Fruit fly (Drosophila melanogaster) whole organism, embryonic: Measurements from ENCODE around the gene Tig.

Experiments
- Awh ChIP-seq: fragments of 200-800 bp; sonication (Bioruptor generic); IDR thresholded peaks from 2 replicates; pipeline ENCODE4, ENCODE4 v1.3.6; 2022; ENCODE audit warnings: missing biosample characterization, missing genetic modification characterization
- CG10147 ChIP-seq: fragments of 200-800 bp; sonication (Bioruptor generic); optimal IDR thresholded peaks from 2 replicates; lab custom pipeline; 2019; ENCODE audit warnings: missing biosample characterization, mild to moderate bottlenecking, missing genetic modification characterization, moderate library complexity
- CG11085 ChIP-seq: fragments of 200-800 bp; sonication (Bioruptor generic); IDR thresholded peaks from 2 replicates; pipeline ENCODE4 v1.3.6; 2022; ENCODE audit warnings: missing biosample characterization, missing genetic modification characterization
- CG11093 ChIP-seq: fragments of 200-800 bp; sonication (Bioruptor generic); IDR thresholded peaks from 3 replicates; pipeline ENCODE4 v1.3.6; 2022; ENCODE audit warnings: missing biosample characterization, missing genetic modification characterization
- CG11456 ChIP-seq: fragments of 200-800 bp; sonication (Bioruptor generic); IDR thresholded peaks from 3 replicates; pipeline ENCODE4 v1.3.6; 2022; ENCODE audit warnings: missing biosample characterization, missing genetic modification characterization
- CG12104 ChIP-seq: fragments of 200-800 bp; sonication (Bioruptor generic); optimal IDR thresholded peaks from 3 replicates; lab custom pipeline; 2016; ENCODE audit warnings: missing biosample characterization, missing genetic modification characterization
- CG12299 ChIP-seq: fragments of 200-800 bp; sonication (Bioruptor generic); optimal IDR thresholded peaks from 2 replicates; lab custom pipeline; 2018; ENCODE audit warnings: missing biosample characterization, mild to moderate bottlenecking, missing genetic modification characterization
- CG1529 ChIP-seq: fragments of 200-800 bp; sonication (Bioruptor generic); optimal IDR thresholded peaks from 3 replicates; lab custom pipeline; 2018; ENCODE audit warnings: missing biosample characterization, missing genetic modification characterization
- CG17612 ChIP-seq: fragments of 200-800 bp; sonication (Bioruptor generic); IDR thresholded peaks from 2 replicates; pipeline ENCODE4 v1.3.6; 2022; ENCODE audit warnings: missing biosample characterization, missing genetic modification characterization
- CG18011 ChIP-seq: fragments of 200-800 bp; sonication (Bioruptor generic); optimal IDR thresholded peaks from 2 replicates; lab custom pipeline; 2017; ENCODE audit warnings: missing biosample characterization, missing genetic modification characterization, mild to moderate bottlenecking, moderate library complexity, missing genotype
- CG18599 ChIP-seq: fragments of 200-800 bp; sonication (Bioruptor generic); optimal IDR thresholded peaks from 3 replicates; lab custom pipeline; 2017; ENCODE audit warnings: missing biosample characterization, missing genetic modification characterization, mild to moderate bottlenecking, moderate library complexity, missing genetic modification reagents
- CG2889 ChIP-seq: fragments of 200-800 bp; sonication (Bioruptor generic); IDR thresholded peaks from 3 replicates; pipeline ENCODE4 v1.3.6; 2022; ENCODE audit warnings: missing biosample characterization, missing genetic modification characterization
- CG34224 ChIP-seq: fragments of 200-800 bp; sonication (Bioruptor generic); IDR thresholded peaks from 3 replicates; pipeline ENCODE4 v1.3.6; 2022; ENCODE audit warnings: missing biosample characterization, missing genetic modification characterization; ENCODE audit not compliant: partially characterized antibody
- CG42726 ChIP-seq: fragments of 200-800 bp; sonication (Bioruptor generic); IDR thresholded peaks from 2 replicates; pipeline ENCODE4 v1.3.6; 2022; ENCODE audit warnings: missing biosample characterization, missing genetic modification characterization; ENCODE audit not compliant: partially characterized antibody
- CG6272 ChIP-seq: fragments of 200-800 bp; sonication (Bioruptor generic); IDR thresholded peaks from 2 replicates; pipeline ENCODE4 v1.3.6; 2022; ENCODE audit warnings: missing biosample characterization, missing genetic modification characterization
- CG6689 ChIP-seq: fragments of 200-800 bp; sonication (Bioruptor generic); IDR thresholded peaks from 2 replicates; pipeline ENCODE4 v1.3.6; 2022; ENCODE audit warnings: missing biosample characterization, missing genetic modification characterization
- CG7556 ChIP-seq: fragments of 200-800 bp; sonication (Bioruptor generic); optimal IDR thresholded peaks from 2 replicates; lab custom pipeline; 2017; ENCODE audit warnings: missing biosample characterization, mild to moderate bottlenecking, missing genetic modification characterization
- CG8944 ChIP-seq: fragments of 200-800 bp; sonication (Bioruptor generic); optimal IDR thresholded peaks from 3 replicates; lab custom pipeline; 2016; ENCODE audit warnings: missing biosample characterization, missing genetic modification characterization
- CG9609 ChIP-seq: fragments of 200-800 bp; sonication (Bioruptor generic); optimal IDR thresholded peaks from 3 replicates; lab custom pipeline; 2016; ENCODE audit warnings: missing biosample characterization, missing genetic modification characterization
- CHES-1-like ChIP-seq: fragments of 200-800 bp; sonication (Bioruptor generic); optimal IDR thresholded peaks from 2 replicates; lab custom pipeline; 2016; ENCODE audit warnings: missing biosample characterization, missing genetic modification characterization
- Deaf1 ChIP-seq: fragments of 200-800 bp; optimal IDR thresholded peaks from 3 replicates; lab custom pipeline; 2019; ENCODE audit warnings: missing biosample characterization, mild to moderate bottlenecking, missing genetic modification characterization, moderate library complexity
- Drgx ChIP-seq: fragments of 200-800 bp; sonication (Bioruptor generic); IDR thresholded peaks from 2 replicates; pipeline ENCODE4 v1.3.6; 2022; ENCODE audit warnings: missing biosample characterization, missing genetic modification characterization
- E2f2 ChIP-seq: fragments of 200-800 bp; sonication (Bioruptor generic); IDR thresholded peaks from 2 replicates; pipeline ENCODE4 v1.3.6; 2022; ENCODE audit warnings: missing biosample characterization, missing genetic modification characterization
- Eip74EF ChIP-seq, 2 experiments: fragments of 200-800 bp in 1 of 2; fragments of >200 bp in 1 of 2; sonication (Bioruptor generic) in 1 of 2; optimal IDR thresholded peaks; 2 replicates each; lab custom pipeline; 2017 to 2019; ENCODE audit warnings: missing biosample characterization in 2 of 2, missing genetic modification characterization in 2 of 2, mild to moderate bottlenecking in 1 of 2, moderate library complexity in 1 of 2
- Elba2 ChIP-seq: fragments of 200-800 bp; sonication (Bioruptor generic); optimal IDR thresholded peaks from 3 replicates; lab custom pipeline; 2016; ENCODE audit warnings: missing biosample characterization, missing genetic modification characterization
- Pdp1 ChIP-seq, 2 experiments: fragments of 200-800 bp; sonication (Bioruptor generic); optimal IDR thresholded peaks; 3 replicates each; lab custom pipeline; 2016; ENCODE audit warnings: missing biosample characterization in 2 of 2, missing genetic modification characterization in 2 of 2, mild to moderate bottlenecking in 1 of 2, moderate library complexity in 1 of 2
- Taf1 ChIP-seq: fragments of 200-800 bp; sonication (Bioruptor generic); IDR thresholded peaks from 2 replicates; pipeline ENCODE4 v1.3.6; 2022; ENCODE audit warnings: missing biosample characterization, missing genetic modification characterization
- Trl ChIP-seq, 3 experiments: fragments of >200 bp in 2 of 3; fragments of 200-800 bp in 1 of 3; sonication (Bioruptor generic) in 1 of 3; optimal IDR thresholded peaks; 2 replicates in 1 of 3; 3 replicates in 2 of 3; lab custom pipeline; 2016 to 2017; ENCODE audit warnings: missing biosample characterization in 1 of 3, missing genetic modification characterization in 1 of 3
- btn ChIP-seq: fragments of 200-800 bp; sonication (Bioruptor generic); optimal IDR thresholded peaks from 2 replicates; lab custom pipeline; 2016; ENCODE audit warnings: missing biosample characterization, missing genetic modification characterization
- crc ChIP-seq: fragments of 200-800 bp; sonication (Bioruptor generic); optimal IDR thresholded peaks from 2 replicates; lab custom pipeline; 2016; ENCODE audit warnings: missing biosample characterization, missing genetic modification characterization
- danr ChIP-seq: fragments of 200-800 bp; sonication (Bioruptor generic); IDR thresholded peaks from 2 replicates; pipeline ENCODE4 v1.3.6; 2022; ENCODE audit warnings: missing biosample characterization, missing genetic modification characterization
- dati ChIP-seq: fragments of 200-800 bp; sonication (Bioruptor generic); IDR thresholded peaks from 2 replicates; pipeline ENCODE4 v1.3.6; 2022; ENCODE audit warnings: missing biosample characterization, missing genetic modification characterization
- en ChIP-seq: fragments of 200-800 bp; sonication (Bioruptor generic); optimal IDR thresholded peaks from 2 replicates; lab custom pipeline; 2016; ENCODE audit warnings: missing biosample characterization, missing genetic modification characterization
- esg ChIP-seq: fragments of 200-800 bp; sonication (Bioruptor generic); conservative IDR thresholded peaks from 2 replicates; pipeline ENCODE4 v1.3.6; 2022; ENCODE audit warnings: missing biosample characterization, missing genetic modification characterization
- ewg ChIP-seq: fragments of 200-800 bp; sonication (Bioruptor generic); optimal IDR thresholded peaks from 3 replicates; lab custom pipeline; 2017; ENCODE audit warnings: mild to moderate bottlenecking, missing biosample characterization, missing genetic modification reagents, missing genetic modification characterization
- fd102C ChIP-seq: fragments of 200-800 bp; sonication (Bioruptor generic); optimal IDR thresholded peaks from 2 replicates; lab custom pipeline; 2018; ENCODE audit warnings: missing biosample characterization, mild to moderate bottlenecking, missing genetic modification characterization, moderate library complexity
- ftz-f1 ChIP-seq: fragments of 200-800 bp; sonication (Bioruptor generic); optimal IDR thresholded peaks from 2 replicates; lab custom pipeline; 2016; ENCODE audit warnings: missing biosample characterization, missing genetic modification characterization
- gce ChIP-seq: fragments of 200-800 bp; sonication (Bioruptor generic); IDR thresholded peaks from 3 replicates; pipeline ENCODE4 v1.3.6; 2022; ENCODE audit warnings: missing biosample characterization, missing genetic modification characterization
- hth ChIP-seq: fragments of >200 bp; optimal IDR thresholded peaks from 2 replicates; lab custom pipeline; 2017; ENCODE audit warnings: inconsistent platforms
- lab ChIP-seq: fragments of 200-800 bp; sonication (Bioruptor generic); optimal IDR thresholded peaks from 3 replicates; lab custom pipeline; 2017; ENCODE audit warnings: missing biosample characterization, missing genetic modification characterization, mild to moderate bottlenecking, moderate library complexity, missing genetic modification reagents
- odd ChIP-seq: fragments of 200-800 bp; sonication (Bioruptor generic); optimal IDR thresholded peaks from 2 replicates; lab custom pipeline; 2017; ENCODE audit warnings: missing biosample characterization, mild to moderate bottlenecking, missing genetic modification characterization
- otp ChIP-seq: fragments of 200-800 bp; sonication (Bioruptor generic); IDR thresholded peaks from 3 replicates; pipeline ENCODE4, ENCODE4 v1.3.6; 2022; ENCODE audit warnings: missing biosample characterization, missing genetic modification characterization
- peb ChIP-seq: fragments of 200-800 bp; sonication (Bioruptor generic); IDR thresholded peaks from 2 replicates; pipeline ENCODE4 v1.3.6; 2022; ENCODE audit warnings: missing biosample characterization, missing genetic modification characterization
- pzg ChIP-seq: fragments of 200-800 bp; sonication (Bioruptor generic); optimal IDR thresholded peaks from 3 replicates; lab custom pipeline; 2018; ENCODE audit warnings: missing biosample characterization, mild to moderate bottlenecking, missing genetic modification characterization, moderate library complexity
- run ChIP-seq: fragments of 200-800 bp; sonication (Bioruptor generic); optimal IDR thresholded peaks from 3 replicates; lab custom pipeline; 2018; ENCODE audit warnings: missing biosample characterization, mild to moderate bottlenecking, missing genetic modification characterization
- seq ChIP-seq: fragments of 200-800 bp; sonication (Bioruptor generic); IDR thresholded peaks from 2 replicates; pipeline ENCODE4 v1.3.6; 2022; ENCODE audit warnings: missing biosample characterization, missing genetic modification characterization
- sima ChIP-seq: fragments of 200-800 bp; sonication (Bioruptor generic); optimal IDR thresholded peaks from 2 replicates; lab custom pipeline; 2016; ENCODE audit warnings: missing biosample characterization, missing genetic modification characterization
- sna ChIP-seq: fragments of 200-800 bp; sonication (Bioruptor generic); IDR thresholded peaks from 2 replicates; pipeline ENCODE4 v1.3.6; 2022; ENCODE audit warnings: missing biosample characterization, missing genetic modification characterization; ENCODE audit not compliant: partially characterized antibody
- sr ChIP-seq: fragments of 200-800 bp; sonication (Bioruptor generic); IDR thresholded peaks from 3 replicates; pipeline ENCODE4 v1.3.6; 2022; ENCODE audit warnings: missing biosample characterization, missing genetic modification characterization
- tap ChIP-seq: fragments of 200-800 bp; optimal IDR thresholded peaks from 3 replicates; lab custom pipeline; 2019; ENCODE audit warnings: missing biosample characterization, mild to moderate bottlenecking, missing genetic modification characterization, moderate library complexity
- tin ChIP-seq: fragments of 200-800 bp; sonication (Bioruptor generic); optimal IDR thresholded peaks from 3 replicates; lab custom pipeline; 2016; ENCODE audit warnings: missing biosample characterization, missing genetic modification characterization
- wdn ChIP-seq: fragments of 200-800 bp; sonication (Bioruptor generic); IDR thresholded peaks from 2 replicates; pipeline ENCODE4 v1.3.6; 2022; ENCODE audit warnings: missing biosample characterization, missing genetic modification characterization

Gene Tig

dm6 chr2L:6463392-6463791, 40.3 kb upstream of the Tig start:
- TF ChIP-seq peb: no peak
- TF ChIP-seq ewg (GFP tag; lab: Kevin White, UChicago): no peak
- no peak for TF ChIP-seq seq (GFP tag; lab: Robert Waterston, UW)
- no peak for TF ChIP-seq gce
- no peak for TF ChIP-seq sima (GFP tag; lab: Kevin White, UChicago)
- peak; percentile 30; the same call in 1 of the 2 replicates for TF ChIP-seq Awh (GFP tag; lab: Robert Waterston, UW)
- 0 out of 3 replicates have a peak, but pooled peaks have one; percentile 8 for TF ChIP-seq CG11456 (GFP tag; lab: Robert Waterston, UW)
- no peak for TF ChIP-seq danr
- no peak for TF ChIP-seq CG17612 (GFP tag; lab: Robert Waterston, UW)
- TF ChIP-seq dati: no peak
- no peak for TF ChIP-seq CG42726
- no peak for TF ChIP-seq CG34224 (GFP tag; lab: Robert Waterston, UW)
- no peak for TF ChIP-seq CG10147 (GFP tag; lab: Kevin White, UChicago)
- no peak for TF ChIP-seq CG11085
- TF ChIP-seq run (tag; lab: Kevin White, UChicago): no peak
- no peak for TF ChIP-seq CG18011 (GFP tag; lab: Kevin White, UChicago)
- no peak for TF ChIP-seq crc (GFP tag; lab: Kevin White, UChicago)
- TF ChIP-seq fd102C: no peak
- no peak for TF ChIP-seq ftz-f1
- TF ChIP-seq tin (GFP tag; lab: Kevin White, UChicago): no peak
- no peak for TF ChIP-seq E2f2 (GFP tag; lab: Robert Waterston, UW)
- no peak for TF ChIP-seq otp (GFP tag; lab: Robert Waterston, UW)
- no peak for TF ChIP-seq hth (lab: Kevin White, UChicago)
- no peak for TF ChIP-seq lab
- TF ChIP-seq Trl (optimal IDR thresholded peaks at IDR 0.05; lab: Kevin White, UChicago): no peak
- TF ChIP-seq Trl (GFP tag; optimal IDR thresholded peaks at IDR 0.05; lab: Kevin White, UChicago): no peak
- TF ChIP-seq CG8944 (GFP tag; lab: Kevin White, UChicago): no peak
- TF ChIP-seq Taf1 (GFP tag; lab: Robert Waterston, UW): no peak
- TF ChIP-seq CG18599: no peak
- 0 out of 2 replicates have a peak, but pooled peaks have one; percentile 12 for TF ChIP-seq CG6272 (GFP tag; lab: Robert Waterston, UW)
- TF ChIP-seq Eip74EF (GFP tag; optimal IDR thresholded peaks at IDR 0.05; lab: Kevin White, UChicago): no peak
- TF ChIP-seq CG12299 (tag; lab: Kevin White, UChicago): no peak
- no peak for TF ChIP-seq pzg (GFP tag; lab: Kevin White, UChicago)
- TF ChIP-seq wdn (GFP tag; lab: Robert Waterston, UW): no peak
- no peak for TF ChIP-seq CG1529 (GFP tag; lab: Kevin White, UChicago)
- no peak for TF ChIP-seq esg (GFP tag; lab: Robert Waterston, UW)
- TF ChIP-seq en: no peak
- no peak for TF ChIP-seq sna (GFP tag; lab: Robert Waterston, UW)
- TF ChIP-seq Drgx (GFP tag; lab: Robert Waterston, UW): peak; percentile 8; the same call in 1 of the 2 replicates
- TF ChIP-seq CG9609: no peak
- TF ChIP-seq tap (tag; lab: Kevin White, UChicago): no peak
- TF ChIP-seq CG11093 (GFP tag; lab: Robert Waterston, UW): peak; percentile 38; the same call in 1 of the 3 replicates
- no peak for TF ChIP-seq CHES-1-like (GFP tag; lab: Kevin White, UChicago)
- no peak for TF ChIP-seq odd
- 0 out of 3 replicates have a peak, but pooled peaks have one; percentile 14 for TF ChIP-seq CG2889 (GFP tag; lab: Robert Waterston, UW)
- TF ChIP-seq sr (GFP tag; lab: Robert Waterston, UW): peak; percentile 34; the same call in 1 of the 3 replicates
- no peak for TF ChIP-seq btn (GFP tag; lab: Kevin White, UChicago)
- TF ChIP-seq Pdp1 (GFP tag; optimal IDR thresholded peaks at IDR 0.05; lab: Kevin White, UChicago): no peak
- TF ChIP-seq CG12104 (GFP tag; lab: Kevin White, UChicago): no peak
- no peak for TF ChIP-seq Deaf1 (tag; lab: Kevin White, UChicago)
- TF ChIP-seq Elba2 (GFP tag; lab: Kevin White, UChicago): no peak
- no peak for TF ChIP-seq CG6689 (GFP tag; lab: Robert Waterston, UW)
- no peak for TF ChIP-seq CG7556 (GFP tag; lab: Kevin White, UChicago)
